Fruit fly (Drosophila melanogaster) whole organism, wandering third instar larva: Measurements from ENCODE around the gene mldr.

Experiments
- GATAd ChIP-seq: sonication (Bioruptor generic); optimal IDR thresholded peaks from 2 replicates; lab custom pipeline; 2016; ENCODE audit warnings: missing biosample characterization, missing genetic modification characterization
- HLH106 ChIP-seq: fragments of 200-800 bp; optimal IDR thresholded peaks from 3 replicates; lab custom pipeline; 2019; ENCODE audit warnings: missing biosample characterization, mild to moderate bottlenecking, missing genetic modification characterization, moderate library complexity
- Mio ChIP-seq: sonication (Bioruptor generic); optimal IDR thresholded peaks from 2 replicates; lab custom pipeline; 2016; ENCODE audit warnings: missing biosample characterization, missing genetic modification characterization
- OdsH ChIP-seq: fragments of 200-800 bp; sonication (Bioruptor generic); optimal IDR thresholded peaks from 2 replicates; lab custom pipeline; 2016; ENCODE audit warnings: missing biosample characterization, mild to moderate bottlenecking, missing genetic modification characterization
- foxo ChIP-seq, 2 experiments: fragments of 200-800 bp; sonication (Bioruptor generic); optimal IDR thresholded peaks; 2 replicates in 1 of 2; 3 replicates in 1 of 2; lab custom pipeline; 2016 to 2017; ENCODE audit warnings: missing biosample characterization in 2 of 2, missing genetic modification characterization in 2 of 2
- h ChIP-seq: fragments of 200-800 bp; sonication (Bioruptor generic); optimal IDR thresholded peaks from 3 replicates; lab custom pipeline; 2016; ENCODE audit warnings: missing biosample characterization, mild to moderate bottlenecking, missing genetic modification characterization
- sage ChIP-seq: fragments of 200-800 bp; sonication (Bioruptor generic); optimal IDR thresholded peaks from 2 replicates; lab custom pipeline; 2016; ENCODE audit warnings: missing biosample characterization, mild to moderate bottlenecking, missing genetic modification characterization

The mldr gene

dm6 chrX:6343323-6343722 lies 52.2 kb downstream of the mldr start:
- TF ChIP-seq Mio (GFP tag; lab: Kevin White, UChicago): no peak
- TF ChIP-seq HLH106 (tag; lab: Kevin White, UChicago): peak; percentile 33
- peak in 1 of 2 experiments; percentile 58 for TF ChIP-seq foxo (GFP tag; optimal IDR thresholded peaks at IDR 0.05; lab: Kevin White, UChicago)
- peak; percentile 40 for TF ChIP-seq sage
- no peak for TF ChIP-seq GATAd
- TF ChIP-seq OdsH (GFP tag; lab: Kevin White, UChicago): peak; percentile 22
- peak; percentile 30 for TF ChIP-seq h (GFP tag; lab: Kevin White, UChicago)
- TF ChIP-seq, all 38 proteins: peak for 5
